Worm (Caenorhabditis elegans): ENCODE measurements around the gene C13B9.2.
A peak's percentile ranks its signal among the peaks of the same experiment; 100 is the strongest.

The C13B9.2 gene

DNA sequence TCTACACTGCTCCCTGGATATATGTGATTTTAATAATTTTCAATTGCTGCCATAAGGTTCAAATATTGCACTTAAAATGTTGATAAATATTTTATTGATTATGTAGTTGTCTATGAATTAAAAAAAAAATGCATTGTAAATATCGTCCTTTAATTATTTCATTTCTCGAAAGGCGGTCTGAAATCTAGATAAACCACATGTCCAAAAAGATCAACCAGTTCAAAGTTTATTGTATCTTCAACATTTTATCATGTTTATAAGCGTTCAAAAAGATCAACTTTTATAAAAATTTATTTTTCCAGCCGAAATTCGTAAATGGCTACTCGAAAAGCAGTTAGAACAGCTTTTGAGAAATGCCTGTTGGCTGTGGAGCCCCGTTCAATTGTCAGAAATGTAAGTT, at the start of gene C13B9.2:
TSS of gene C13B9.2 (plus strand) at position 301 of the 400 bp plus-strand sequence.
- no peak for TF ChIP-seq unc-86 (tag; optimal IDR thresholded peaks at IDR 0.05)
- no peak for TF ChIP-seq unc-98 (GFP tag; IDR thresholded peaks at IDR 0.05)
- no peak for TF ChIP-seq skn-1 (tag; optimal IDR thresholded peaks at IDR 0.05)
- TF ChIP-seq nhr-76 (tag; optimal IDR thresholded peaks at IDR 0.05) = no peak
- TF ChIP-seq lin-13 (GFP tag; optimal IDR thresholded peaks at IDR 0.05) = no peak

DNA sequence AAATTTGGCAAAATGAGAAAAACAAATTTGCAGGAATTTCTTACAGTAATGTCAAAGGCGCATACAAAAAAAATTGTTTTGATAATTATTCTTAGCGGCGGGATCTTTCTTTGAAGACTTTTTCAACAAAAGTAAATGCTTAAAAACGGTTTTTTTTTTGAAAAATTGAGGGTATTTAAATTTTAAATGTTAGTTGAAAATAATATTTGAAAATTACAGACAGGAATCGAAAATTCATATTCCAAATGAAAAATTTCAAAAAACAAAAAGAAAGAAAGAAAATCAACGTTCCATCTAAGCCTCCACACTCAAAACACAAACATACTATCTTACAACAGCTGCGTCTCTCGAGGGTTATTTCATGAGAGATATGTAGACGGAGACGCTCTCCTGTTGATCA, 42.9 kb upstream of the C13B9.2 start:
- TF ChIP-seq aha-1 (tag; optimal IDR thresholded peaks at IDR 0.05) (no peak), C34B4.2 (tag; optimal IDR thresholded peaks at IDR 0.05) (no peak), nhr-76 (tag; optimal IDR thresholded peaks at IDR 0.05) (no peak), lin-39 (tag; optimal IDR thresholded peaks at IDR 0.05) (no peak), lin-14 (GFP tag; optimal IDR thresholded peaks at IDR 0.05) (peak; percentile 20), efl-1 (optimal IDR thresholded peaks at IDR 0.05) (no peak), efl-1 (GFP tag; optimal IDR thresholded peaks at IDR 0.05 in 1 of 2) (peak in 1 of 2 experiments; percentile 72)

DNA sequence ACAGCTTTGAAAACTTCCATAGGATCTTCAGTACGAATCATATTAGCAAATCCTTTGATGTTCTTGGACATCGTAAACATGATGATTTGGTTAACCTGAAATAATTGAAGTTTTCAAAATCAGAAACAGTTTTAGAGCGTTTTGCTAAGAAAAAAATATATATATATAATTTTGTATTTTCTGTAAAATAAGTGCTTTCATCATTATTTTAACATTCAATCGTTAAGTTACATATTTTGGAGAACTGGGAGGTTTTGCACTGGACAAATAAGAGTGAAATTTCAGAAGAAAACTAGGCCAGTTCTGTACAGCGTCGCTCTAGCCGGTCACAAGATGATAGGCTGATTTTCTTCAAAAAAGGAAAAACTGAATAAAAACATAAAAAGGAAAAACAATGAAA, 41.5 kb upstream of the C13B9.2 start, which contains the start of gene F27B3.6:
TSS of gene F27B3.6 (minus strand) at position 101 of the 400 bp plus-strand sequence.
- TF ChIP-seq egl-13 (tag; optimal IDR thresholded peaks at IDR 0.05) (no peak), skn-1 (tag; optimal IDR thresholded peaks at IDR 0.05) (no peak), efl-1 (optimal IDR thresholded peaks at IDR 0.05) (no peak), efl-1 (GFP tag; optimal IDR thresholded peaks at IDR 0.05 in 1 of 2) (no peak), ama-1 (optimal IDR thresholded peaks at IDR 0.05) (no peak), nhr-71 (tag; optimal IDR thresholded peaks at IDR 0.05) (no peak), zag-1 (tag; optimal IDR thresholded peaks at IDR 0.05) (no peak), C16A3.4 (tag; optimal IDR thresholded peaks at IDR 0.05) (no peak), aly-2 (tag; optimal IDR thresholded peaks at IDR 0.05) (no peak), hpl-2 (GFP tag; optimal IDR thresholded peaks at IDR 0.05) (no peak), egl-27 (tag; optimal IDR thresholded peaks at IDR 0.05) (no peak), zip-4 (GFP tag; optimal IDR thresholded peaks at IDR 0.05) (no peak), lin-39 (tag; optimal IDR thresholded peaks at IDR 0.05) (no peak), pqm-1 (tag; optimal IDR thresholded peaks at IDR 0.05) (no peak), sptf-1 (tag; optimal IDR thresholded peaks at IDR 0.05) (no peak)

DNA sequence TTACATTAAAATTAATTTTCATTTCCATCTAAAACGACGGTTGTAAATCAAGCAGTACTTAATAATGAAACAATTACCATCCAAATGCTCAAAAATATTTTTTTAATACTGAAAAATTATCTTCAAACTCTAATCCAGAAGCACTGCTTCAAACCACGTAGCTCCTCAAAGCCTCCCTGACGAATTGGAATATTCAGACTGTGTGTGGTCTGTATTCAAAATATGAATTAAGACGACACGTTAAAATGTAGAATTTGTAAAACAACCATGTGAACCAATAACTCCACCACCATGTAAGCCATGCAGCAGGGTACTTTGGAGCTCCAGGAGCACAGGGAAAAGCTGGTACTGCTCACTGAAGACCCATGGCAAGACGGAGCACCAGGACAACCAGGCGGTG, 40.7 kb upstream of the C13B9.2 start, which contains the start of gene F27B3.8:
TSS of gene F27B3.8 (plus strand) at position 301 of the 400 bp plus-strand sequence.
- no peak for TF ChIP-seq hpl-2 (GFP tag; optimal IDR thresholded peaks at IDR 0.05)
- no peak for TF ChIP-seq hlh-4 (tag; optimal IDR thresholded peaks at IDR 0.05)
- no peak for TF ChIP-seq lin-35 (GFP tag; optimal IDR thresholded peaks at IDR 0.05)
- TF ChIP-seq grh-1 (GFP tag; IDR thresholded peaks at IDR 0.05) = no peak
- TF ChIP-seq C16A3.4 (tag; optimal IDR thresholded peaks at IDR 0.05) = no peak
- no peak for TF ChIP-seq dsc-1 (tag; optimal IDR thresholded peaks at IDR 0.05)
- TF ChIP-seq isw-1 (GFP tag; IDR thresholded peaks at IDR 0.05) = no peak
- TF ChIP-seq sox-4 (tag; optimal IDR thresholded peaks at IDR 0.05) = no peak
- TF ChIP-seq vab-15 (tag; optimal IDR thresholded peaks at IDR 0.05) = no peak
- no peak for TF ChIP-seq fos-1 (tag; optimal IDR thresholded peaks at IDR 0.05)
- no peak for TF ChIP-seq nhr-19 (GFP tag; conservative IDR thresholded peaks at IDR 0.05)

DNA sequence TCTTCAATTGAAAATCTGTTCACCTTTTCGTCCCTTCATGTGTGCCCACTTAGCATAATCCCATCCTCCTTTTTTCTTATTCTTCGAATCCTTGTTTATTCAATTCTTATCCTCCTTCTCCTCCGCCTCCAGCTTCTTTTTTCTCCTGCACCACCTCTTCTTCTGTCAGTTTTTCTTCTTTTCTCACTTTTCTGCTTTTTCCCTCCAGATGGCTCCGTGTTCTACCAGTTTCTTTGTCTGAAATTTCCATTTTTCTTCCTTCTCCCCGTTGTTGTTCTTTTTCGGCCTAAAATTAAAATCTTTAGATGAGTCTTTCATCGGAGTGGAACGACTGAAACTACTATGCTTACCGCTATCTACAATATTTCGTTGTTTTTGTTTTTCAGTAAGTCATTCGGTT, 38.5 kb upstream of the C13B9.2 start, which contains the start of gene acr-21:
TSS of gene acr-21 (plus strand) at position 301 of the 400 bp plus-strand sequence.
- TF ChIP-seq snu-23 (GFP tag; optimal IDR thresholded peaks at IDR 0.05) (no peak), pax-3 (tag; optimal IDR thresholded peaks at IDR 0.05) (no peak), elt-3 (tag; optimal IDR thresholded peaks at IDR 0.05) (no peak), fos-1 (tag; optimal IDR thresholded peaks at IDR 0.05) (no peak), pag-3 (tag; optimal IDR thresholded peaks at IDR 0.05; ENCODE audit: borderline replicate concordance, insufficient read depth) (no peak), C34B4.2 (tag; optimal IDR thresholded peaks at IDR 0.05) (no peak), sup-37 (GFP tag; optimal IDR thresholded peaks at IDR 0.05) (no peak), pqm-1 (tag; optimal IDR thresholded peaks at IDR 0.05) (no peak), egl-27 (tag; optimal IDR thresholded peaks at IDR 0.05) (no peak), unc-86 (tag; optimal IDR thresholded peaks at IDR 0.05) (no peak), ceh-82 (tag; optimal IDR thresholded peaks at IDR 0.05) (no peak), unc-30 (tag; optimal IDR thresholded peaks at IDR 0.05) (no peak), unc-62 (GFP tag; optimal IDR thresholded peaks at IDR 0.05) (no peak), sox-4 (tag; optimal IDR thresholded peaks at IDR 0.05) (no peak), Y116A8C.19 (tag; optimal IDR thresholded peaks at IDR 0.05; ENCODE audit: borderline replicate concordance) (no peak), ceh-90 (tag; optimal IDR thresholded peaks at IDR 0.05) (no peak)
